Worm (Caenorhabditis elegans) whole organism, mixed stage, embryonic: ENCODE data around the gene F55G11.6.

ENCODE experiments used
- drap-1 ChIP-seq: fragments of 200-800 bp; sonication (Bioruptor generic); optimal IDR thresholded peaks from 3 replicates; lab custom pipeline; 2018; ENCODE audit warnings: mild to moderate bottlenecking, missing genetic modification characterization, missing compliant biosample characterization
- elt-1 ChIP-seq: sonication (generic microtip); optimal IDR thresholded peaks from 2 replicates; lab custom pipeline; 2017; ENCODE audit warnings: missing genetic modification characterization, mild to moderate bottlenecking, missing compliant biosample characterization, antibody characterized with exemption, moderate library complexity, borderline replicate concordance; ENCODE audit not compliant: insufficient read depth
- lsy-2 ChIP-seq: fragments of 150-350 bp; optimal IDR thresholded peaks from 2 replicates; lab custom pipeline; 2014; ENCODE audit warnings: missing biosample characterization, missing genetic modification characterization
- mls-2 ChIP-seq: sonication (generic microtip); optimal IDR thresholded peaks from 2 replicates; lab custom pipeline; 2016; ENCODE audit warnings: mild to moderate bottlenecking, missing genetic modification characterization, moderate library complexity, missing compliant biosample characterization
- nhr-237 ChIP-seq: fragments of 150-350 bp; optimal IDR thresholded peaks from 2 replicates; lab custom pipeline; 2014; ENCODE audit warnings: missing biosample characterization, missing genetic modification characterization
- snpc-4 ChIP-seq: fragments of 150-350 bp; optimal IDR thresholded peaks from 2 replicates; lab custom pipeline; 2014; ENCODE audit warnings: missing biosample characterization, missing genetic modification characterization

DNA sequence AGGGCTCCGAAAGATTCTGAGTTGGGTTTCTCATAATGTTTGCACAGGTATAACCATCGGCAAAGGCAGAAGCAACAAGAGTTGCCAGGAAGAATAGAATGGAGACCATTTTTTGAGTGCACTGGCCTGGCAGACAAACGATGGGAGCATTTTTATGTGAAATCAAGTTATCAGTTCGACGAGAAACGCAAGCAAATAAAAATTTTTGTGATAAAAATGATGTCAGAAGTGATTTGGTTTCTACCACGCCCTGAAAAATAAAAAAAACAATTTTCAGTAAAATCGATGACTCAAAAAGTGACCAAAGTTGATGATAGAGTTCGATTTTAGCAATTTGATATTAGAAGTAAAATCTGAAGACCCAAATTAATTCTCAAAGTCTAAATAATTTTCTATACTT, 48.0 kb upstream of the F55G11.6 start, which contains the start of gene K08D8.4:
- no peak for TF ChIP-seq elt-1
- TF ChIP-seq snpc-4 (tag; lab: Kevin White, UChicago), result no peak
- TF ChIP-seq drap-1 (GFP tag; lab: Kevin White, UChicago), result no peak
- TF ChIP-seq lsy-2 (tag; lab: Kevin White, UChicago), result no peak
- TF ChIP-seq mls-2 (tag; lab: Kevin White, UChicago), result no peak
- no peak for TF ChIP-seq nhr-237 (tag; lab: Kevin White, UChicago)
